Fruit fly (Drosophila melanogaster): ENCODE measurements around the gene Rim.

dm6 chr3R:17897879-17898278, 18.5 kb downstream of the Rim start:
- TF ChIP-seq psq (optimal IDR thresholded peaks at IDR 0.05) (no peak), CG8478 (optimal IDR thresholded peaks at IDR 0.05) (no peak), pan (optimal IDR thresholded peaks at IDR 0.05) (no peak)
